Fruit fly (Drosophila melanogaster) whole organism, pupa: ENCODE data around the gene inaF-B.

Experiments
- CG10348 ChIP-seq: fragments of 200-800 bp; sonication (Bioruptor generic); IDR thresholded peaks from 2 replicates; pipeline ENCODE4 v1.3.6; 2022; ENCODE audit warnings: missing biosample characterization, missing genetic modification characterization
- CG13204 ChIP-seq: fragments of 200-800 bp; sonication (Bioruptor generic); optimal IDR thresholded peaks from 2 replicates; lab custom pipeline; 2018; ENCODE audit warnings: missing biosample characterization, mild to moderate bottlenecking, missing genetic modification characterization, moderate library complexity
- CG14655 ChIP-seq: fragments of 200-800 bp; sonication (Bioruptor generic); optimal IDR thresholded peaks from 3 replicates; lab custom pipeline; 2017; ENCODE audit warnings: mild to moderate bottlenecking, missing biosample characterization, missing genetic modification reagents, missing genetic modification characterization
- CG15710 ChIP-seq: fragments of 200-800 bp; sonication (Bioruptor generic); optimal IDR thresholded peaks from 2 replicates; lab custom pipeline; 2018; ENCODE audit warnings: missing biosample characterization, mild to moderate bottlenecking, missing genetic modification characterization, moderate library complexity
- CG32121 ChIP-seq: fragments of 200-800 bp; sonication (Bioruptor generic); IDR thresholded peaks from 2 replicates; pipeline ENCODE4 v1.3.6; 2022; ENCODE audit warnings: missing biosample characterization, missing genetic modification characterization
- CG4496 ChIP-seq: fragments of 200-800 bp; sonication (Bioruptor generic); IDR thresholded peaks from 3 replicates; pipeline ENCODE4 v1.3.6; 2022; ENCODE audit warnings: missing biosample characterization, missing genetic modification characterization
- CG8301 ChIP-seq: fragments of 200-800 bp; sonication (Bioruptor generic); optimal IDR thresholded peaks from 2 replicates; lab custom pipeline; 2018; ENCODE audit warnings: missing biosample characterization, mild to moderate bottlenecking, missing genetic modification characterization
- D1 ChIP-seq: fragments of 200-800 bp; sonication (Bioruptor generic); optimal IDR thresholded peaks from 2 replicates; lab custom pipeline; 2018; ENCODE audit warnings: missing biosample characterization, mild to moderate bottlenecking, missing genetic modification characterization, moderate library complexity
- EcR ChIP-seq: fragments of 200-800 bp; sonication (Bioruptor generic); optimal IDR thresholded peaks from 3 replicates; lab custom pipeline; 2019; ENCODE audit warnings: missing biosample characterization, missing genetic modification characterization, mild to moderate bottlenecking, moderate library complexity, missing genetic modification reagents
- Pif1A ChIP-seq: fragments of 200-800 bp; sonication (Bioruptor generic); optimal IDR thresholded peaks from 3 replicates; lab custom pipeline; 2016; ENCODE audit warnings: missing biosample characterization, missing genetic modification characterization
- Pif1B ChIP-seq: fragments of 200-800 bp; sonication (Bioruptor generic); optimal IDR thresholded peaks from 3 replicates; lab custom pipeline; 2016; ENCODE audit warnings: missing biosample characterization, missing genetic modification characterization
- fd96Ca ChIP-seq: fragments of 200-800 bp; sonication (Bioruptor generic); IDR thresholded peaks from 3 replicates; pipeline ENCODE4 v1.3.6; 2022; ENCODE audit warnings: missing biosample characterization, missing genetic modification characterization
- rn ChIP-seq: fragments of 200-800 bp; sonication (Bioruptor generic); IDR thresholded peaks from 2 replicates; pipeline ENCODE4 v1.3.6; 2022; ENCODE audit warnings: missing biosample characterization, missing genetic modification characterization

- TF ChIP-seq rn (GFP tag; lab: Robert Waterston, UW) = peak; percentile 79
- peak; percentile 96 for TF ChIP-seq CG14655
- peak; percentile 94 for TF ChIP-seq CG8301 (tag; lab: Kevin White, UChicago)
- no peak for TF ChIP-seq EcR (GFP tag; lab: Kevin White, UChicago)
- TF ChIP-seq CG13204 = peak; percentile 92
- peak; percentile 96 for TF ChIP-seq fd96Ca
- TF ChIP-seq CG4496 (GFP tag; lab: Robert Waterston, UW) = peak; percentile 92
- peak; percentile 86 for TF ChIP-seq Pif1B (GFP tag; lab: Kevin White, UChicago)
- TF ChIP-seq CG32121 = peak; percentile 80
- TF ChIP-seq CG10348 (GFP tag; lab: Robert Waterston, UW) = peak; percentile 72
- peak; percentile 71 for TF ChIP-seq D1 (tag; lab: Kevin White, UChicago)
- peak; percentile 96 for TF ChIP-seq CG15710 (tag; lab: Kevin White, UChicago)
- peak; percentile 92 for TF ChIP-seq Pif1A (GFP tag; lab: Kevin White, UChicago)
These were observed 43.5 kb upstream of the inaF-B start for dm6 chrX:11775987-11776587.
